Fruit fly (Drosophila melanogaster) whole organism, embryonic: ENCODE results near the gene Cpsf5.

Experiments
- Adf1 ChIP-seq: fragments of 200-800 bp; sonication (Bioruptor generic); IDR thresholded peaks from 2 replicates; pipeline ENCODE4 v1.3.6; 2022; ENCODE audit warnings: missing biosample characterization, missing genetic modification characterization
- Asciz ChIP-seq: fragments of 200-800 bp; sonication (Bioruptor generic); optimal IDR thresholded peaks from 2 replicates; lab custom pipeline; 2017; ENCODE audit warnings: missing biosample characterization, mild to moderate bottlenecking, missing genetic modification characterization, missing genetic modification reagents
- CG10274 ChIP-seq: fragments of 200-800 bp; sonication (Bioruptor generic); optimal IDR thresholded peaks from 3 replicates; lab custom pipeline; 2017; ENCODE audit warnings: missing biosample characterization, mild to moderate bottlenecking, missing genetic modification characterization
- CG12071 ChIP-seq: fragments of 200-800 bp; sonication (Bioruptor generic); optimal IDR thresholded peaks from 3 replicates; lab custom pipeline; 2018; ENCODE audit warnings: missing biosample characterization, mild to moderate bottlenecking, missing genetic modification characterization
- CG12391 ChIP-seq: fragments of 200-800 bp; sonication (Bioruptor generic); optimal IDR thresholded peaks from 3 replicates; lab custom pipeline; 2018; ENCODE audit warnings: missing biosample characterization, mild to moderate bottlenecking, missing genetic modification characterization, moderate library complexity
- CG12744 ChIP-seq: fragments of 200-800 bp; sonication (Bioruptor generic); optimal IDR thresholded peaks from 2 replicates; lab custom pipeline; 2016; ENCODE audit warnings: missing biosample characterization, missing genetic modification characterization
- CG12942 ChIP-seq: fragments of 200-800 bp; sonication (Bioruptor generic); optimal IDR thresholded peaks from 3 replicates; lab custom pipeline; 2016; ENCODE audit warnings: missing biosample characterization, missing genetic modification characterization
- CG13894 ChIP-seq: fragments of 200-800 bp; sonication (Bioruptor generic); optimal IDR thresholded peaks from 3 replicates; lab custom pipeline; 2018; ENCODE audit warnings: missing biosample characterization, mild to moderate bottlenecking, missing genetic modification characterization, moderate library complexity
- CG14441 ChIP-seq: fragments of 200-800 bp; sonication (Bioruptor generic); IDR thresholded peaks from 2 replicates; pipeline ENCODE4 v1.3.6; 2022; ENCODE audit warnings: missing biosample characterization, missing genetic modification characterization
- CG14667 ChIP-seq: fragments of 200-800 bp; sonication (Bioruptor generic); IDR thresholded peaks from 2 replicates; pipeline ENCODE4 v1.3.6; 2022; ENCODE audit warnings: missing biosample characterization, missing genetic modification characterization
- CG17328 ChIP-seq: fragments of 200-800 bp; sonication (Bioruptor generic); IDR thresholded peaks from 2 replicates; pipeline ENCODE4 v1.3.6; 2022; ENCODE audit warnings: missing biosample characterization, missing genetic modification characterization
- CG2129 ChIP-seq: fragments of 200-800 bp; sonication (Bioruptor generic); IDR thresholded peaks from 2 replicates; pipeline ENCODE4 v1.3.6; 2022; ENCODE audit warnings: missing biosample characterization, missing genetic modification characterization; ENCODE audit not compliant: partially characterized antibody
- CG2202 ChIP-seq: fragments of 200-800 bp; sonication (Bioruptor generic); optimal IDR thresholded peaks from 2 replicates; lab custom pipeline; 2018; ENCODE audit warnings: missing biosample characterization, mild to moderate bottlenecking, missing genetic modification characterization
- CG31365 ChIP-seq: fragments of 200-800 bp; sonication (Bioruptor generic); optimal IDR thresholded peaks from 2 replicates; lab custom pipeline; 2018; ENCODE audit warnings: missing biosample characterization, mild to moderate bottlenecking, missing genetic modification characterization
- CG32532 ChIP-seq: fragments of 200-800 bp; sonication (Bioruptor generic); IDR thresholded peaks from 2 replicates; pipeline ENCODE4 v1.3.6; 2022; ENCODE audit warnings: missing biosample characterization, missing genetic modification characterization
- CG3407 ChIP-seq: fragments of 200-800 bp; sonication (Bioruptor generic); optimal IDR thresholded peaks from 2 replicates; lab custom pipeline; 2018; ENCODE audit warnings: missing biosample characterization, mild to moderate bottlenecking, missing genetic modification characterization
- CG4282 ChIP-seq: fragments of 200-800 bp; sonication (Bioruptor generic); optimal IDR thresholded peaks from 2 replicates; lab custom pipeline; 2016; ENCODE audit warnings: missing biosample characterization, missing genetic modification characterization
- CG4820 ChIP-seq: fragments of 200-800 bp; sonication (Bioruptor generic); optimal IDR thresholded peaks from 3 replicates; lab custom pipeline; 2016; ENCODE audit warnings: missing biosample characterization, missing genetic modification characterization
- CG7745 ChIP-seq: fragments of 200-800 bp; sonication (Bioruptor generic); optimal IDR thresholded peaks from 2 replicates; lab custom pipeline; 2018; ENCODE audit warnings: missing biosample characterization, mild to moderate bottlenecking, missing genetic modification characterization, moderate library complexity
- CG7786 ChIP-seq: fragments of 200-800 bp; sonication (Bioruptor generic); optimal IDR thresholded peaks from 2 replicates; lab custom pipeline; 2016; ENCODE audit warnings: missing biosample characterization, missing genetic modification characterization
- CG8281 ChIP-seq: fragments of 200-800 bp; sonication (Bioruptor generic); optimal IDR thresholded peaks from 2 replicates; lab custom pipeline; 2018; ENCODE audit warnings: missing biosample characterization, mild to moderate bottlenecking, missing genetic modification characterization, moderate library complexity
- CG9932 ChIP-seq: fragments of 200-800 bp; sonication (Bioruptor generic); IDR thresholded peaks from 2 replicates; pipeline ENCODE4 v1.3.6; 2022; ENCODE audit warnings: missing biosample characterization, missing genetic modification characterization
- CTCF ChIP-seq: fragments of 200-800 bp; sonication (Bioruptor generic); optimal IDR thresholded peaks from 2 replicates; lab custom pipeline; 2017; ENCODE audit warnings: missing biosample characterization, mild to moderate bottlenecking, missing genetic modification characterization, moderate library complexity
- Dp ChIP-seq: fragments of 200-800 bp; sonication (Bioruptor generic); optimal IDR thresholded peaks from 2 replicates; lab custom pipeline; 2018; ENCODE audit warnings: missing biosample characterization, mild to moderate bottlenecking, missing genetic modification characterization, moderate library complexity
- Dref ChIP-seq: fragments of 200-800 bp; sonication (Bioruptor generic); IDR thresholded peaks from 2 replicates; pipeline ENCODE4 v1.3.6; 2022; ENCODE audit warnings: missing biosample characterization, missing genetic modification characterization
- E2f1 ChIP-seq: fragments of 200-800 bp; sonication (Bioruptor generic); IDR thresholded peaks from 2 replicates; pipeline ENCODE4 v1.3.6; 2022; ENCODE audit warnings: missing biosample characterization, missing genetic modification characterization
- Ets97D ChIP-seq: fragments of 200-800 bp; sonication (Bioruptor generic); optimal IDR thresholded peaks from 3 replicates; lab custom pipeline; 2016; ENCODE audit warnings: missing biosample characterization, missing genetic modification characterization
- Gug ChIP-seq: fragments of 200-800 bp; sonication (Bioruptor generic); IDR thresholded peaks from 4 replicates; pipeline ENCODE4 v1.3.6; 2022; ENCODE audit warnings: missing biosample characterization, missing genetic modification characterization
- HmgZ ChIP-seq: fragments of 200-800 bp; sonication (Bioruptor generic); optimal IDR thresholded peaks from 2 replicates; lab custom pipeline; 2018; ENCODE audit warnings: missing biosample characterization, mild to moderate bottlenecking, missing genetic modification characterization
- Lim3 ChIP-seq: fragments of 200-800 bp; sonication (Bioruptor generic); IDR thresholded peaks from 2 replicates; pipeline ENCODE4 v1.3.6; 2022; ENCODE audit warnings: missing biosample characterization, missing genetic modification characterization
- MBD-R2 ChIP-seq: fragments of 200-800 bp; sonication (Bioruptor generic); IDR thresholded peaks from 2 replicates; pipeline ENCODE4 v1.3.6; 2022; ENCODE audit warnings: missing biosample characterization, missing genetic modification characterization
- MESR4 ChIP-seq: fragments of 200-800 bp; sonication (Bioruptor generic); optimal IDR thresholded peaks from 2 replicates; lab custom pipeline; 2018; ENCODE audit warnings: missing biosample characterization, mild to moderate bottlenecking, missing genetic modification characterization, moderate library complexity
- Scr ChIP-seq: fragments of 200-800 bp; sonication (Bioruptor generic); IDR thresholded peaks from 2 replicates; pipeline ENCODE4 v1.3.6; 2022; ENCODE audit warnings: missing biosample characterization, missing genetic modification characterization; ENCODE audit not compliant: partially characterized antibody
- Stat92E ChIP-seq, 3 experiments: fragments of >200 bp in 2 of 3; fragments of 200-800 bp in 1 of 3; sonication (Bioruptor generic) in 1 of 3; optimal IDR thresholded peaks; 2 replicates each; lab custom pipeline; 2017 to 2019; ENCODE audit warnings: missing biosample characterization in 3 of 3, missing genetic modification characterization in 3 of 3, mild to moderate bottlenecking in 1 of 3, moderate library complexity in 1 of 3
- cwo ChIP-seq: fragments of 200-800 bp; sonication (Bioruptor generic); optimal IDR thresholded peaks from 3 replicates; lab custom pipeline; 2017; ENCODE audit warnings: missing biosample characterization, missing genetic modification characterization, mild to moderate bottlenecking, moderate library complexity, missing genetic modification reagents
- dan ChIP-seq: fragments of 200-800 bp; sonication (Bioruptor generic); IDR thresholded peaks from 2 replicates; pipeline ENCODE4 v1.3.6; 2022; ENCODE audit warnings: missing biosample characterization, missing genetic modification characterization
- danr ChIP-seq: fragments of 200-800 bp; sonication (Bioruptor generic); IDR thresholded peaks from 2 replicates; pipeline ENCODE4 v1.3.6; 2022; ENCODE audit warnings: missing biosample characterization, missing genetic modification characterization
- ems ChIP-seq: fragments of 200-800 bp; sonication (Bioruptor generic); optimal IDR thresholded peaks from 3 replicates; lab custom pipeline; 2016; ENCODE audit warnings: missing biosample characterization, missing genetic modification characterization
- fd96Cb ChIP-seq: fragments of 200-800 bp; sonication (Bioruptor generic); optimal IDR thresholded peaks from 2 replicates; lab custom pipeline; 2018; ENCODE audit warnings: missing biosample characterization, mild to moderate bottlenecking, missing genetic modification characterization, moderate library complexity
- gcm ChIP-seq: fragments of 200-800 bp; sonication (Bioruptor generic); optimal IDR thresholded peaks from 2 replicates; lab custom pipeline; 2019; ENCODE audit warnings: missing biosample characterization, mild to moderate bottlenecking, missing genetic modification characterization, moderate library complexity
- hkb ChIP-seq, 2 experiments: fragments of 200-800 bp in 1 of 2; fragments of >200 bp in 1 of 2; sonication (Bioruptor generic) in 1 of 2; IDR thresholded peaks in 1 of 2; optimal IDR thresholded peaks in 1 of 2; 2 replicates each; pipeline versions ENCODE4 v1.3.6 to Lab custom; 2017 to 2022; ENCODE audit warnings: missing biosample characterization in 1 of 2, missing genetic modification characterization in 1 of 2
- nerfin-1 ChIP-seq: fragments of 200-800 bp; sonication (Bioruptor generic); optimal IDR thresholded peaks from 3 replicates; lab custom pipeline; 2019; ENCODE audit warnings: missing biosample characterization, mild to moderate bottlenecking, missing genetic modification characterization, moderate library complexity
- pros ChIP-seq: fragments of 200-800 bp; sonication (Bioruptor generic); optimal IDR thresholded peaks from 3 replicates; lab custom pipeline; 2019; ENCODE audit warnings: missing biosample characterization, mild to moderate bottlenecking, missing genetic modification characterization, moderate library complexity
- run ChIP-seq: fragments of 200-800 bp; sonication (Bioruptor generic); optimal IDR thresholded peaks from 3 replicates; lab custom pipeline; 2018; ENCODE audit warnings: missing biosample characterization, mild to moderate bottlenecking, missing genetic modification characterization
- scrt ChIP-seq: fragments of 200-800 bp; sonication (Bioruptor generic); optimal IDR thresholded peaks from 2 replicates; lab custom pipeline; 2018; ENCODE audit warnings: missing biosample characterization, mild to moderate bottlenecking, missing genetic modification characterization, moderate library complexity
- twi ChIP-seq: fragments of 200-800 bp; optimal IDR thresholded peaks from 2 replicates; lab custom pipeline; 2019; ENCODE audit warnings: missing biosample characterization, mild to moderate bottlenecking, missing genetic modification characterization, moderate library complexity
- wek ChIP-seq: fragments of 200-800 bp; sonication (Bioruptor generic); optimal IDR thresholded peaks from 3 replicates; lab custom pipeline; 2018; ENCODE audit warnings: missing biosample characterization, mild to moderate bottlenecking, missing genetic modification characterization, moderate library complexity
- zfh1 ChIP-seq: fragments of 200-800 bp; sonication (Bioruptor generic); IDR thresholded peaks from 3 replicates; pipeline ENCODE4 v1.3.6; 2022; ENCODE audit warnings: missing biosample characterization, missing genetic modification characterization

Gene Cpsf5

DNA sequence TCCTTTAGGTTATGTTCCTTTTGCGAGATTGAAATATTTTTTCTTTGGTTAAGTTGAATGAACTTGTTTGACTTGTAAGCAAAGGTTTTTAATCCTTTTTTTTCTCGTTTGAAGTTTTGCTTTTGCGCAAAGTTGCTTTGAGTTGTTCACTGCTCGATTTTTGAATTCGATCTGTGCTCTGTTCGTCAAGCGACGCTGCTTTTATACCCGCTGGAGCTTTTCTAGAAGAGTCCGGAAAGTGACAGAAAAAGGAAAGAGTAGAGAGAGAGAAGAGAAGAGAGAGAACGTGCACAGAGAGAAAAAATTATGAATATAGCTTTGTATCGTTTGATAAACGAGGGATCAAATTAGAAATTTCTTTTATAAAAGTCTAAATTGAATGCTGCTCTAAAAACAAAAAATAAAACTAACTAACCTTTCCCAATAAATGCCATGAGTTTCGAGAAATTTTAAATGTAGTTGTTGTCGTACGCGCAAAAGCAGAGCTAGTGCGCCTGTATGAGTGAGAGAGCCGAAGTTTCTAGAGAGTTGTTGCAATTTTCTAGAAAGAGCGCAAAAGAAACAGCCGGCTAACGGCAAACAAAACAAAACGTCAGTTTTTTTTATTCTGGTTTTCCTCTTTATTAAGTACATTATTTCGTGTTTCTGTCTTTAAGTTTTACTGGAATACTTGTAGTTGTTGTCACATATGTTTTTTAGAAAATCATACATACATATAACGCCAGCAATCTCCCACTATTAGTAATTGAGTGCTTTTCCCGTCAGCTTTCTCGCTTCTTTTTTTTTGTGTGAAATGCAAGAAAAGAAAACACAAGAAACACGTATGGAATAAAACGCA, 33.4 kb upstream of the Cpsf5 start, which contains the start of gene Hsp26 (continued):
- TF ChIP-seq Adf1 (GFP tag; lab: Robert Waterston, UW) (peak; percentile 56), danr (GFP tag; lab: Robert Waterston, UW) (peak; percentile 21; the same call in 1 of the 2 replicates), CG4820 (GFP tag; lab: Kevin White, UChicago) (peak; percentile 67), E2f1 (GFP tag; lab: Robert Waterston, UW) (peak; percentile 86), CG14441 (GFP tag; lab: Robert Waterston, UW) (peak; percentile 81), MBD-R2 (GFP tag; lab: Robert Waterston, UW) (peak; percentile 42; the same call in 1 of the 2 replicates), CG12071 (GFP tag; lab: Kevin White, UChicago) (peak; percentile 49), Gug (GFP tag; lab: Robert Waterston, UW) (peak; percentile 43; the same call in 2 of the 4 replicates), HmgZ (tag; lab: Kevin White, UChicago) (peak; percentile 72), CTCF (GFP tag; lab: Kevin White, UChicago) (peak; percentile 15), CG10274 (peak; percentile 3), wek (peak; percentile 26), Lim3 (GFP tag; lab: Robert Waterston, UW) (no peak), CG12744 (GFP tag; lab: Kevin White, UChicago) (peak; percentile 58), CG13894 (tag; lab: Kevin White, UChicago) (peak; percentile 19), pros (GFP tag; lab: Kevin White, UChicago) (no peak), fd96Cb (tag; lab: Kevin White, UChicago) (peak; percentile 65), Stat92E (GFP tag; optimal IDR thresholded peaks at IDR 0.05; lab: Kevin White, UChicago) (peak in 1 of 3 experiments; percentile 59), Asciz (GFP tag; lab: Kevin White, UChicago) (peak; percentile 74), CG12391 (peak; percentile 90), CG7745 (peak; percentile 28), CG2129 (no peak), CG32532 (GFP tag; lab: Robert Waterston, UW) (peak; percentile 90), Ets97D (GFP tag; lab: Kevin White, UChicago) (peak; percentile 46), CG9932 (peak; percentile 61), nerfin-1 (tag; lab: Kevin White, UChicago) (peak; percentile 70), CG7786 (GFP tag; lab: Kevin White, UChicago) (peak; percentile 83), twi (peak; percentile 52), CG4282 (no peak), CG17328 (GFP tag; lab: Robert Waterston, UW) (peak; percentile 91), CG3407 (GFP tag; lab: Kevin White, UChicago) (peak; percentile 78), MESR4 (peak; percentile 3), CG31365 (tag; lab: Kevin White, UChicago) (peak; percentile 26), run (tag; lab: Kevin White, UChicago) (peak; percentile 77), hkb (optimal IDR thresholded peaks at IDR 0.05; lab: Kevin White, UChicago) (no peak), hkb (GFP tag; IDR thresholded peaks at IDR 0.05; lab: Robert Waterston, UW) (peak; percentile 94), Dp (GFP tag; lab: Kevin White, UChicago) (no peak), gcm (GFP tag; lab: Kevin White, UChicago) (peak; percentile 87), dan (no peak), cwo (GFP tag; lab: Kevin White, UChicago) (peak; percentile 75), CG8281 (peak; percentile 60), CG2202 (peak; percentile 80), Scr (no peak), Dref (GFP tag; lab: Robert Waterston, UW) (no peak), ems (GFP tag; lab: Kevin White, UChicago) (peak; percentile 82), CG14667 (GFP tag; lab: Robert Waterston, UW) (peak; percentile 71), zfh1 (GFP tag; lab: Robert Waterston, UW) (peak; percentile 81), CG12942 (GFP tag; lab: Kevin White, UChicago) (peak; percentile 77), scrt (peak; percentile 80)
